Worm (Caenorhabditis elegans): ENCODE measurements around the gene K10C2.6.

- TF ChIP-seq elt-2 (tag; optimal IDR thresholded peaks at IDR 0.05) (no peak), dve-1 (tag; optimal IDR thresholded peaks at IDR 0.05) (no peak), lim-6 (tag; optimal IDR thresholded peaks at IDR 0.05) (no peak), hlh-30 (tag; optimal IDR thresholded peaks at IDR 0.05; ENCODE audit: insufficient read depth) (no peak), ref-2 (tag; optimal IDR thresholded peaks at IDR 0.05) (no peak), ama-1 (optimal IDR thresholded peaks at IDR 0.05) (no peak), pha-4 (tag; optimal IDR thresholded peaks at IDR 0.05) (no peak), pag-3 (tag; optimal IDR thresholded peaks at IDR 0.05; ENCODE audit: borderline replicate concordance) (no peak), ttx-3 (tag; optimal IDR thresholded peaks at IDR 0.05) (no peak), syd-9 (tag; optimal IDR thresholded peaks at IDR 0.05) (no peak), unc-86 (tag; optimal IDR thresholded peaks at IDR 0.05) (no peak), ceh-34 (tag; optimal IDR thresholded peaks at IDR 0.05) (no peak), fkh-10 (GFP tag; optimal IDR thresholded peaks at IDR 0.05) (no peak)
These were observed 10.8 kb upstream of the K10C2.6 start, which contains the start of gene K10C2.14 for ce11 chrX:6440464-6440863.

Data from whole organism, late embryonic.